Fruit fly (Drosophila melanogaster) whole organism, adult: ENCODE measurements around the gene CG14300.

Experiments used
- CG14711 ChIP-seq: fragments of 200-800 bp; sonication (Bioruptor generic); optimal IDR thresholded peaks from 2 replicates; lab custom pipeline; 2018; ENCODE audit warnings: missing biosample characterization, mild to moderate bottlenecking, missing genetic modification characterization, moderate library complexity
- CG7045 ChIP-seq: fragments of 200-800 bp; sonication (Bioruptor generic); optimal IDR thresholded peaks from 2 replicates; lab custom pipeline; 2017; ENCODE audit warnings: missing biosample characterization, mild to moderate bottlenecking, missing genetic modification characterization
- CG7101 ChIP-seq: fragments of 200-800 bp; sonication (Bioruptor generic); optimal IDR thresholded peaks from 2 replicates; lab custom pipeline; 2018; ENCODE audit warnings: missing biosample characterization, mild to moderate bottlenecking, missing genetic modification characterization, moderate library complexity
- tj ChIP-seq: fragments of 200-800 bp; sonication (Bioruptor generic); optimal IDR thresholded peaks from 3 replicates; lab custom pipeline; 2017; ENCODE audit warnings: missing biosample characterization, mild to moderate bottlenecking, missing genetic modification characterization, moderate library complexity

dm6 chr3R:18677500-18677940 is 16.0 kb downstream of the CG14300 start, which contains the start of the genes dind and CG7706:
- TF ChIP-seq CG7045 (GFP tag; lab: Kevin White, UChicago), result no peak
- no peak for TF ChIP-seq tj (GFP tag; lab: Kevin White, UChicago)
- TF ChIP-seq CG14711 (tag; lab: Kevin White, UChicago), result no peak
- TF ChIP-seq CG7101 (tag; lab: Kevin White, UChicago), result peak; percentile 6
